Worm (Caenorhabditis elegans): ENCODE measurements around the gene D2023.3.
A peak's percentile ranks its signal among the peaks of the same experiment; 100 is the strongest.

The D2023.3 gene

ce11 chrV:11782809-11783440 lies 28.9 kb downstream of the D2023.3 start, which contains the start of gene F55A11.11 (continued):
- TF ChIP-seq mml-1 (tag; optimal IDR thresholded peaks at IDR 0.05) (no peak), nhr-25 (tag; optimal IDR thresholded peaks at IDR 0.05) (peak; percentile 65), hmg-11 (tag; optimal IDR thresholded peaks at IDR 0.05) (peak; percentile 98), eor-1 (tag; optimal IDR thresholded peaks at IDR 0.05) (no peak)

- peak; percentile 89 for TF ChIP-seq unc-62 (GFP tag; optimal IDR thresholded peaks at IDR 0.05)
- TF ChIP-seq fos-1 (tag; optimal IDR thresholded peaks at IDR 0.05): no peak
Measured at ce11 chrV:11779810-11780209, 32.0 kb downstream of the D2023.3 start.

ce11 chrV:11779310-11779709 lies 32.5 kb downstream of the D2023.3 start:
- TF ChIP-seq nhr-23 (tag; optimal IDR thresholded peaks at IDR 0.05): peak; percentile 51
- peak; percentile 73 for TF ChIP-seq nhr-25 (tag; optimal IDR thresholded peaks at IDR 0.05)
- TF ChIP-seq elt-1 (tag; optimal IDR thresholded peaks at IDR 0.05): peak; percentile 95
- TF ChIP-seq skn-1 (tag; optimal IDR thresholded peaks at IDR 0.05): no peak

ce11 chrV:11777846-11778245 lies 34.0 kb downstream of the D2023.3 start:
- TF ChIP-seq egl-5 (tag; optimal IDR thresholded peaks at IDR 0.05) (peak; percentile 47), ztf-4 (tag; optimal IDR thresholded peaks at IDR 0.05) (no peak), pqm-1 (tag; optimal IDR thresholded peaks at IDR 0.05) (peak; percentile 13), nhr-25 (tag; optimal IDR thresholded peaks at IDR 0.05) (no peak), ceh-82 (tag; optimal IDR thresholded peaks at IDR 0.05) (no peak), lsy-12 (tag; optimal IDR thresholded peaks at IDR 0.05) (no peak), elt-3 (tag; optimal IDR thresholded peaks at IDR 0.05) (peak in 1 of 3 experiments; percentile 42), nhr-23 (tag; optimal IDR thresholded peaks at IDR 0.05) (no peak), elt-2 (tag; optimal IDR thresholded peaks at IDR 0.05) (peak; percentile 62), nfya-1 (tag; optimal IDR thresholded peaks at IDR 0.05; ENCODE audit: insufficient read depth) (peak; percentile 19), ama-1 (optimal IDR thresholded peaks at IDR 0.05) (no peak), nhr-67 (tag; optimal IDR thresholded peaks at IDR 0.05) (no peak), pha-4 (tag; optimal IDR thresholded peaks at IDR 0.05) (peak; percentile 6)

- no peak for TF ChIP-seq hmg-11 (tag; optimal IDR thresholded peaks at IDR 0.05)
- TF ChIP-seq unc-62 (GFP tag; optimal IDR thresholded peaks at IDR 0.05): no peak
- no peak for TF ChIP-seq unc-39 (tag; optimal IDR thresholded peaks at IDR 0.05)
- TF ChIP-seq lin-39 (tag; optimal IDR thresholded peaks at IDR 0.05): no peak
Measured at ce11 chrV:11776538-11776937, 35.3 kb downstream of the D2023.3 start, which contains the start of gene F55A11.6. Gene F55A11.6 (plus strand): TSS chrV:11776838.

- TF ChIP-seq nhr-77 (tag; optimal IDR thresholded peaks at IDR 0.05) (no peak), unc-39 (tag; optimal IDR thresholded peaks at IDR 0.05) (no peak), nhr-25 (tag; optimal IDR thresholded peaks at IDR 0.05) (peak; percentile 44), nhr-23 (tag; optimal IDR thresholded peaks at IDR 0.05) (peak; percentile 62), elt-2 (tag; optimal IDR thresholded peaks at IDR 0.05) (peak; percentile 8)
Measured at ce11 chrV:11773934-11774333, 37.9 kb downstream of the D2023.3 start.

- TF ChIP-seq nhr-237 (tag; optimal IDR thresholded peaks at IDR 0.05) (no peak), nhr-23 (tag; optimal IDR thresholded peaks at IDR 0.05) (peak; percentile 47)
Measured at ce11 chrV:11773420-11773819, 38.4 kb downstream of the D2023.3 start, which contains the start of gene bus-18. Gene bus-18 (plus strand): TSS chrV:11773720.

- TF ChIP-seq ceh-16 (tag; optimal IDR thresholded peaks at IDR 0.05): no peak
- no peak for TF ChIP-seq nhr-67 (tag; optimal IDR thresholded peaks at IDR 0.05)
- no peak for TF ChIP-seq fkh-2 (tag; optimal IDR thresholded peaks at IDR 0.05)
- TF ChIP-seq skn-1 (tag; optimal IDR thresholded peaks at IDR 0.05): no peak
- TF ChIP-seq snpc-4 (tag; optimal IDR thresholded peaks at IDR 0.05): no peak
- TF ChIP-seq sea-2 (GFP tag; optimal IDR thresholded peaks at IDR 0.05): no peak
Measured at ce11 chrV:11770053-11770517, 41.7 kb downstream of the D2023.3 start, which contains the start of gene F55A11.4. Gene F55A11.4 (plus strand): TSS chrV:11770467.
